Fruit fly (Drosophila melanogaster) whole organism: ENCODE results near the gene CG4198.

Experiments used
- CG8478 ChIP-seq: fragments of >200 bp; optimal IDR thresholded peaks from 2 replicates; lab custom pipeline; 2018; ENCODE audit warnings: inconsistent platforms
- Dll ChIP-seq: fragments of >200 bp; optimal IDR thresholded peaks from 2 replicates; lab custom pipeline; 2017
- pan ChIP-seq: fragments of >200 bp; optimal IDR thresholded peaks from 2 replicates; lab custom pipeline; 2017
- psq ChIP-seq: fragments of >200 bp; optimal IDR thresholded peaks from 2 replicates; lab custom pipeline; 2017

DNA sequence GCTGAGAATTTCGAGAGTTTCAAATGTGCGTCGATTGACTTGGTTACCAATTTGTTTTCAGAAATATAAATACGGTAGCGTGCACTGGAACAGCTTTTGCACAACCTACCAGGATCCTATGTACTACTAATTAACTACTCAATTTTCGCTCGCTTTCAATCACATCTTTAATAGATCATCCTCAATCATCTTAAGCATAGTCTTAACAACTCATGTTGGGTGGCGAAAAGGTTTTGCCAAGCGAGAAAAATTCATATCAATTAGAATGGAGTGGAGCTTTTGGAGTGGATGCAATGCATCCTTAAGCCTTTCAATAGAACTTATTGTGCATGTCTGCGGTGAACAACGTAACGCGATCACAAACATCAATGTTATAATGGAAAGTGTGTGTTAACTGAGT, 5.7 kb upstream of the CG4198 start, which contains the start of gene CG17764:
- TF ChIP-seq pan (lab: Kevin White, UChicago) (no peak), psq (no peak), CG8478 (lab: Kevin White, UChicago) (no peak), Dll (no peak)
